Worm (Caenorhabditis elegans): ENCODE results near the gene C53D6.6.

Gene C53D6.6

ce11 chrIV:9074244-9074723 is 41.8 kb upstream of the C53D6.6 start, which contains the start of gene mppb-1 (continued):
- TF ChIP-seq hmg-1.1 (GFP tag; IDR thresholded peaks at IDR 0.05) (peak; percentile 72), T20F7.1 (GFP tag; optimal IDR thresholded peaks at IDR 0.05) (peak; percentile 61), Y48G9A.11 (GFP tag; IDR thresholded peaks at IDR 0.05) (no peak), lin-1 (GFP tag; IDR thresholded peaks at IDR 0.05) (no peak), ceh-20 (GFP tag; IDR thresholded peaks at IDR 0.05) (no peak), ctbp-1 (GFP tag; IDR thresholded peaks at IDR 0.05) (0 out of 2 replicates have a peak, but pooled peaks have one; percentile 34), dmd-9 (GFP tag; IDR thresholded peaks at IDR 0.05) (peak; percentile 90), F37D6.2 (tag; optimal IDR thresholded peaks at IDR 0.05) (peak; percentile 31), mdt-29 (GFP tag; IDR thresholded peaks at IDR 0.05) (0 out of 2 replicates have a peak, but pooled peaks have one; percentile 40), madf-9 (GFP tag; conservative IDR thresholded peaks at IDR 0.05) (peak; percentile 84), lsy-2 (tag; optimal IDR thresholded peaks at IDR 0.05) (peak in 1 of 2 experiments; percentile 87), hlh-30 (tag; optimal IDR thresholded peaks at IDR 0.05; ENCODE audit: insufficient read depth) (peak; percentile 63), Y75B8A.6 (GFP tag; IDR thresholded peaks at IDR 0.05) (0 out of 2 replicates have a peak, but pooled peaks have one; percentile 16), mes-2 (tag; optimal IDR thresholded peaks at IDR 0.05; ENCODE audit: poor library complexity, severe bottlenecking) (peak; percentile 100), zfp-3 (GFP tag; conservative IDR thresholded peaks at IDR 0.05) (peak; percentile 70; the same call in 1 of the 2 replicates), pha-4 (GFP tag; IDR thresholded peaks at IDR 0.05) (peak; percentile 62; the same call in 1 of the 2 replicates), pha-4 (tag; optimal IDR thresholded peaks at IDR 0.05) (peak; percentile 15), nhr-102 (tag; optimal IDR thresholded peaks at IDR 0.05) (peak; percentile 30), lin-38 (GFP tag; IDR thresholded peaks at IDR 0.05) (peak; percentile 71), jun-1 (tag; optimal IDR thresholded peaks at IDR 0.05) (no peak), D1046.2 (GFP tag; IDR thresholded peaks at IDR 0.05) (peak; percentile 67; the same call in 1 of the 2 replicates), dmd-6 (GFP tag; IDR thresholded peaks at IDR 0.05) (peak; percentile 79), ztf-7 (tag; optimal IDR thresholded peaks at IDR 0.05) (peak; percentile 38), Y105C5A.15 (GFP tag; IDR thresholded peaks at IDR 0.05) (0 out of 2 replicates have a peak, but pooled peaks have one; percentile 30), tra-1 (GFP tag; IDR thresholded peaks at IDR 0.05) (0 out of 2 replicates have a peak, but pooled peaks have one; percentile 53), fkh-10 (GFP tag; optimal IDR thresholded peaks at IDR 0.05) (peak; percentile 76), ceh-82 (tag; optimal IDR thresholded peaks at IDR 0.05) (no peak), duxl-1 (tag; optimal IDR thresholded peaks at IDR 0.05; ENCODE audit: poor library complexity) (peak; percentile 85), php-3 (GFP tag; IDR thresholded peaks at IDR 0.05) (0 out of 2 replicates have a peak, but pooled peaks have one; percentile 52), ceh-44 (GFP tag; IDR thresholded peaks at IDR 0.05) (peak; percentile 84), lir-3 (tag; optimal IDR thresholded peaks at IDR 0.05) (no peak), hlh-11 (tag; optimal IDR thresholded peaks at IDR 0.05) (peak; percentile 50), nhr-28 (tag; optimal IDR thresholded peaks at IDR 0.05) (peak; percentile 55), nhr-42 (GFP tag; IDR thresholded peaks at IDR 0.05) (0 out of 2 replicates have a peak, but pooled peaks have one; percentile 34)

ce11 chrIV:9070188-9070587 is 37.7 kb upstream of the C53D6.6 start:
- TF ChIP-seq hlh-11 (tag; optimal IDR thresholded peaks at IDR 0.05) (peak; percentile 57), zfp-2 (tag; optimal IDR thresholded peaks at IDR 0.05) (no peak), aha-1 (tag) (peak; percentile 40), mdt-29 (GFP tag; IDR thresholded peaks at IDR 0.05) (no peak), aly-2 (tag; optimal IDR thresholded peaks at IDR 0.05) (no peak), daf-16 (GFP tag; optimal IDR thresholded peaks at IDR 0.05) (no peak), daf-16 (tag; optimal IDR thresholded peaks at IDR 0.05) (peak; percentile 57), dmd-6 (GFP tag; IDR thresholded peaks at IDR 0.05) (peak; percentile 44; the same call in 1 of the 2 replicates), nhr-48 (tag; optimal IDR thresholded peaks at IDR 0.05) (peak; percentile 9), nhr-41 (GFP tag; IDR thresholded peaks at IDR 0.05) (no peak), nhr-102 (tag; optimal IDR thresholded peaks at IDR 0.05) (no peak), Y75B8A.6 (GFP tag; IDR thresholded peaks at IDR 0.05) (no peak), daf-19 (GFP tag; conservative IDR thresholded peaks at IDR 0.05) (no peak), T20F7.1 (GFP tag; optimal IDR thresholded peaks at IDR 0.05) (peak; percentile 24), lir-3 (tag; optimal IDR thresholded peaks at IDR 0.05) (no peak), mes-2 (tag; optimal IDR thresholded peaks at IDR 0.05; ENCODE audit: poor library complexity, severe bottlenecking) (no peak), Y5F2A.4 (GFP tag; optimal IDR thresholded peaks at IDR 0.05) (no peak), R02D3.7 (tag; optimal IDR thresholded peaks at IDR 0.05) (no peak), gei-8 (GFP tag; optimal IDR thresholded peaks at IDR 0.05) (no peak), unc-39 (tag; optimal IDR thresholded peaks at IDR 0.05) (no peak), dve-1 (tag; optimal IDR thresholded peaks at IDR 0.05; ENCODE audit: insufficient read depth) (peak; percentile 66), unc-62 (GFP tag; optimal IDR thresholded peaks at IDR 0.05 in 1 of 2) (no peak), unc-62 (tag; optimal IDR thresholded peaks at IDR 0.05) (no peak), pqm-1 (tag; optimal IDR thresholded peaks at IDR 0.05) (peak; percentile 40)

All from whole organism, L4 larva.